Worm (Caenorhabditis elegans) whole organism, late embryonic: Measurements from ENCODE around the gene mlc-3.

Experiments
- C08G9.2 ChIP-seq: sonication (generic microtip); optimal IDR thresholded peaks from 2 replicates; lab custom pipeline; 2016; ENCODE audit warnings: mild to moderate bottlenecking, missing genetic modification characterization, moderate library complexity, missing compliant biosample characterization
- C38D4.7 ChIP-seq: fragments of 200-800 bp; sonication (Bioruptor generic); optimal IDR thresholded peaks from 2 replicates; lab custom pipeline; 2018; ENCODE audit warnings: mild to moderate bottlenecking, missing genetic modification characterization, moderate library complexity, missing compliant biosample characterization
- F13H6.1 ChIP-seq: sonication (generic microtip); optimal IDR thresholded peaks from 2 replicates; lab custom pipeline; 2016; ENCODE audit warnings: missing genetic modification characterization, missing compliant biosample characterization
- T23F11.4 ChIP-seq: fragments of 200-800 bp; sonication (Bioruptor generic); optimal IDR thresholded peaks from 2 replicates; lab custom pipeline; 2018; ENCODE audit warnings: mild to moderate bottlenecking, missing genetic modification characterization, missing compliant biosample characterization
- ama-1 ChIP-seq: fragments of 150-350 bp; optimal IDR thresholded peaks from 2 replicates; lab custom pipeline; 2014
- ceh-14 ChIP-seq: sonication (generic microtip); optimal IDR thresholded peaks from 2 replicates; lab custom pipeline; 2016; ENCODE audit warnings: missing genotype, missing genetic modification characterization, missing compliant biosample characterization
- ceh-18 ChIP-seq: sonication (generic microtip); optimal IDR thresholded peaks from 2 replicates; lab custom pipeline; 2016; ENCODE audit warnings: missing genetic modification characterization, missing compliant biosample characterization
- ceh-19 ChIP-seq: fragments of 200-800 bp; sonication (Bioruptor generic); optimal IDR thresholded peaks from 2 replicates; lab custom pipeline; 2018; ENCODE audit warnings: mild to moderate bottlenecking, missing genetic modification characterization, missing compliant biosample characterization
- ceh-30 ChIP-seq: fragments of 150-350 bp; optimal IDR thresholded peaks from 2 replicates; lab custom pipeline; 2014; ENCODE audit warnings: missing biosample characterization, missing genetic modification characterization
- ceh-31 ChIP-seq: sonication (generic microtip); optimal IDR thresholded peaks from 2 replicates; lab custom pipeline; 2016; ENCODE audit warnings: missing genetic modification characterization, missing compliant biosample characterization
- ceh-45 ChIP-seq: fragments of 200-800 bp; sonication (Bioruptor generic); IDR thresholded peaks from 2 replicates; pipeline ENCODE4 v1.3.6; 2022; ENCODE audit warnings: missing genetic modification reagents, missing genetic modification characterization, missing compliant biosample characterization
- ceh-6 ChIP-seq: fragments of 200-800 bp; sonication (Bioruptor generic); optimal IDR thresholded peaks from 2 replicates; lab custom pipeline; 2018; ENCODE audit warnings: mild to moderate bottlenecking, missing genetic modification characterization, missing compliant biosample characterization
- ceh-9 ChIP-seq: sonication (generic microtip); optimal IDR thresholded peaks from 2 replicates; lab custom pipeline; 2016; ENCODE audit warnings: mild to moderate bottlenecking, missing genetic modification characterization, inconsistent platforms, missing compliant biosample characterization
- che-1 ChIP-seq: sonication (generic microtip); optimal IDR thresholded peaks from 2 replicates; lab custom pipeline; 2016; ENCODE audit warnings: mild to moderate bottlenecking, missing genetic modification characterization, missing compliant biosample characterization
- dmd-4 ChIP-seq: sonication (generic microtip); optimal IDR thresholded peaks from 2 replicates; lab custom pipeline; 2016; ENCODE audit warnings: borderline replicate concordance, missing genetic modification characterization, missing compliant biosample characterization
- elt-2 ChIP-seq: sonication (generic microtip); optimal IDR thresholded peaks from 2 replicates; lab custom pipeline; 2016; ENCODE audit warnings: missing genetic modification reagents, missing genetic modification characterization, missing compliant biosample characterization
- ets-4 ChIP-seq: sonication (generic microtip); optimal IDR thresholded peaks from 2 replicates; lab custom pipeline; 2016; ENCODE audit warnings: missing genetic modification characterization, missing compliant biosample characterization
- eyg-1 ChIP-seq: sonication (generic microtip); optimal IDR thresholded peaks from 2 replicates; lab custom pipeline; 2016; ENCODE audit warnings: missing genotype, missing genetic modification characterization, missing compliant biosample characterization
- fax-1 ChIP-seq: sonication (generic microtip); optimal IDR thresholded peaks from 2 replicates; lab custom pipeline; 2016; ENCODE audit warnings: missing genotype, missing genetic modification characterization, missing compliant biosample characterization
- fkh-10 ChIP-seq: fragments of 150-350 bp; optimal IDR thresholded peaks from 2 replicates; lab custom pipeline; 2014; ENCODE audit warnings: missing biosample characterization, missing genetic modification reagents, missing genetic modification characterization
- fkh-6 ChIP-seq: sonication (generic microtip); optimal IDR thresholded peaks from 2 replicates; lab custom pipeline; 2016; ENCODE audit warnings: missing genetic modification characterization, missing compliant biosample characterization
- hlh-15 ChIP-seq: sonication (generic microtip); optimal IDR thresholded peaks from 2 replicates; lab custom pipeline; 2016; ENCODE audit warnings: missing genetic modification characterization, missing compliant biosample characterization
- hlh-30 ChIP-seq: sonication (generic microtip); optimal IDR thresholded peaks from 2 replicates; lab custom pipeline; 2017; ENCODE audit warnings: antibody characterized with exemption, missing genetic modification characterization, missing compliant biosample characterization; ENCODE audit not compliant: insufficient read depth
- hlh-6 ChIP-seq: sonication (generic microtip); optimal IDR thresholded peaks from 2 replicates; lab custom pipeline; 2016; ENCODE audit warnings: missing genotype, missing genetic modification characterization, missing compliant biosample characterization
- hlh-8 ChIP-seq: sonication (generic microtip); optimal IDR thresholded peaks from 2 replicates; lab custom pipeline; 2016; ENCODE audit warnings: missing genotype, missing genetic modification characterization, missing compliant biosample characterization
- lim-6 ChIP-seq: sonication (generic microtip); optimal IDR thresholded peaks from 2 replicates; lab custom pipeline; 2016; ENCODE audit warnings: missing genetic modification characterization, missing compliant biosample characterization
- lin-11 ChIP-seq: fragments of 200-800 bp; sonication (Bioruptor generic); optimal IDR thresholded peaks from 2 replicates; lab custom pipeline; 2018; ENCODE audit warnings: mild to moderate bottlenecking, missing genetic modification characterization, missing compliant biosample characterization
- mec-3 ChIP-seq: sonication (generic microtip); optimal IDR thresholded peaks from 2 replicates; lab custom pipeline; 2016; ENCODE audit warnings: borderline replicate concordance, missing genetic modification characterization, missing compliant biosample characterization
- nfya-1 ChIP-seq: sonication (generic microtip); optimal IDR thresholded peaks from 2 replicates; lab custom pipeline; 2017; ENCODE audit warnings: missing genetic modification characterization, mild to moderate bottlenecking, missing compliant biosample characterization, antibody characterized with exemption, moderate library complexity
- nhr-11 ChIP-seq: fragments of 150-350 bp; optimal IDR thresholded peaks from 2 replicates; lab custom pipeline; 2014; ENCODE audit warnings: missing biosample characterization, missing genetic modification characterization
- nhr-232 ChIP-seq: sonication (generic microtip); optimal IDR thresholded peaks from 2 replicates; lab custom pipeline; 2016; ENCODE audit warnings: missing genetic modification characterization, missing compliant biosample characterization
- npax-4 ChIP-seq: sonication (generic microtip); optimal IDR thresholded peaks from 2 replicates; lab custom pipeline; 2016; ENCODE audit warnings: missing genetic modification characterization, missing compliant biosample characterization
- odd-2 ChIP-seq: sonication (generic microtip); optimal IDR thresholded peaks from 2 replicates; lab custom pipeline; 2017; ENCODE audit warnings: antibody characterized with exemption, mild to moderate bottlenecking, missing genetic modification characterization, missing compliant biosample characterization
- pag-3 ChIP-seq: sonication (generic microtip); optimal IDR thresholded peaks from 2 replicates; lab custom pipeline; 2016; ENCODE audit warnings: missing compliant biosample characterization, missing genetic modification characterization, borderline replicate concordance
- pat-9 ChIP-seq: fragments of 200-800 bp; sonication (Bioruptor generic); optimal IDR thresholded peaks from 2 replicates; lab custom pipeline; 2018; ENCODE audit warnings: mild to moderate bottlenecking, missing genetic modification characterization, moderate library complexity, missing compliant biosample characterization
- pax-1 ChIP-seq: fragments of 150-350 bp; optimal IDR thresholded peaks from 2 replicates; lab custom pipeline; 2014; ENCODE audit warnings: missing biosample characterization, missing genetic modification characterization
- pha-4 ChIP-seq: fragments of 150-350 bp; optimal IDR thresholded peaks from 2 replicates; lab custom pipeline; 2018; ENCODE audit warnings: missing biosample characterization, missing genetic modification reagents, missing genetic modification characterization
- ref-2 ChIP-seq: sonication (generic microtip); optimal IDR thresholded peaks from 2 replicates; lab custom pipeline; 2016; ENCODE audit warnings: missing genetic modification characterization, missing compliant biosample characterization
- sox-2 ChIP-seq: fragments of 200-800 bp; sonication (Bioruptor generic); IDR thresholded peaks from 2 replicates; pipeline ENCODE4 v1.3.6; 2022; ENCODE audit warnings: missing genetic modification reagents, missing genetic modification characterization, missing compliant biosample characterization
- sox-4 ChIP-seq: sonication (generic microtip); optimal IDR thresholded peaks from 2 replicates; lab custom pipeline; 2017; ENCODE audit warnings: mild to moderate bottlenecking, missing genetic modification characterization, inconsistent platforms, missing compliant biosample characterization
- syd-9 ChIP-seq: sonication (generic microtip); optimal IDR thresholded peaks from 2 replicates; lab custom pipeline; 2016; ENCODE audit warnings: mild to moderate bottlenecking, missing genetic modification characterization, moderate library complexity, missing compliant biosample characterization
- tbx-2 ChIP-seq: sonication (generic microtip); optimal IDR thresholded peaks from 2 replicates; lab custom pipeline; 2016; ENCODE audit warnings: missing genetic modification characterization, missing compliant biosample characterization
- ttx-3 ChIP-seq: sonication (generic microtip); optimal IDR thresholded peaks from 2 replicates; lab custom pipeline; 2016; ENCODE audit warnings: missing genetic modification reagents, missing genetic modification characterization, missing compliant biosample characterization
- unc-3 ChIP-seq, 2 experiments: fragments of 200-800 bp in 1 of 2; sonication (Bioruptor generic) in 1 of 2; sonication (generic microtip) in 1 of 2; conservative IDR thresholded peaks in 1 of 2; optimal IDR thresholded peaks in 1 of 2; 2 replicates each; pipeline versions ENCODE4 v1.3.6 to Lab custom; 2016 to 2022; ENCODE audit warnings: missing compliant biosample characterization in 2 of 2, missing genetic modification characterization in 2 of 2, missing genetic modification reagents in 1 of 2
- unc-42 ChIP-seq: sonication (generic microtip); optimal IDR thresholded peaks from 2 replicates; lab custom pipeline; 2016; ENCODE audit warnings: missing genotype, missing genetic modification characterization, missing compliant biosample characterization
- unc-55 ChIP-seq: sonication (generic microtip); optimal IDR thresholded peaks from 2 replicates; lab custom pipeline; 2017; ENCODE audit warnings: missing biosample characterization, missing genetic modification reagents, missing genetic modification characterization
- unc-86 ChIP-seq: sonication (generic microtip); optimal IDR thresholded peaks from 2 replicates; lab custom pipeline; 2016; ENCODE audit warnings: missing genetic modification characterization, missing compliant biosample characterization
- zip-5 ChIP-seq: sonication (generic microtip); optimal IDR thresholded peaks from 2 replicates; lab custom pipeline; 2016; ENCODE audit warnings: missing genetic modification characterization, missing compliant biosample characterization
- ztf-16 ChIP-seq: sonication (generic microtip); optimal IDR thresholded peaks from 2 replicates; lab custom pipeline; 2017; ENCODE audit warnings: missing genetic modification characterization, missing compliant biosample characterization

The mlc-3 gene

DNA sequence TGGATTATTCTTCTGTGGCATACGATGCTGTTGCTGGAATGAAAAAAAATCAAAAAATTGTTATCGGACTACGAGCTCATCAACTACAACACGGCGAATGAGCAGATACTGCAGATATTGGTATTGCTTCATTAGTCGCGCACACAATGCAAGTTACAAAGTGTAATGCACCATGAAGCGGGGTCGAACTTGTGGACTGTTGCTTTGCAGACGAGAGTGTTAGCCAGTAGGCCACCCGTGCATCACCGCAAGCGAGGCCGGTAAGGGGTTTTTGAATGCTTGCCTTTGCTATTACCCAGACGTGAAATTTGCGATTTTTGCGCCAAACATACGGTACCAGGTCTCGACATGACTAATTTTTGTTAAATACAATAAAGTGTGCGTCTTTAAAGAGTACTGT, 37.2 kb downstream of the mlc-3 start (continued):
- peak; percentile 95 for TF ChIP-seq elt-2 (tag; lab: Kevin White, UChicago)
- TF ChIP-seq ama-1 (lab: Kevin White, UChicago) = no peak
- peak; percentile 90 for TF ChIP-seq che-1 (tag; lab: Kevin White, UChicago)
- no peak for TF ChIP-seq fkh-10
- TF ChIP-seq ets-4 (tag; lab: Kevin White, UChicago) = peak; percentile 85
- peak; percentile 82 for TF ChIP-seq syd-9
- peak; percentile 88 for TF ChIP-seq sox-2 (GFP tag; lab: Robert Waterston, UW)
- peak; percentile 85 for TF ChIP-seq npax-4 (tag; lab: Kevin White, UChicago)
- peak; percentile 92 for TF ChIP-seq ref-2 (tag; lab: Kevin White, UChicago)
- TF ChIP-seq unc-55 (GFP tag; lab: Kevin White, UChicago) = no peak
- no peak for TF ChIP-seq pag-3
- no peak for TF ChIP-seq nhr-11 (tag; lab: Kevin White, UChicago)
- peak; percentile 71 for TF ChIP-seq hlh-8 (tag; lab: Kevin White, UChicago)
- peak; percentile 77 for TF ChIP-seq zip-5 (tag; lab: Kevin White, UChicago)
- peak; percentile 54 for TF ChIP-seq ceh-9 (tag; lab: Kevin White, UChicago)
- TF ChIP-seq ceh-14 (tag; lab: Kevin White, UChicago) = peak; percentile 84
- peak; percentile 91 for TF ChIP-seq eyg-1 (tag; lab: Kevin White, UChicago)
- TF ChIP-seq ceh-31 (tag; lab: Kevin White, UChicago) = peak; percentile 57
- no peak for TF ChIP-seq pax-1 (tag; lab: Kevin White, UChicago)
- TF ChIP-seq mec-3 = peak; percentile 35
- TF ChIP-seq pha-4 (tag; lab: Kevin White, UChicago) = no peak
- peak; percentile 91 for TF ChIP-seq fkh-6 (tag; lab: Kevin White, UChicago)
- peak; percentile 78 for TF ChIP-seq C08G9.2
- peak; percentile 95 for TF ChIP-seq nhr-232 (tag; lab: Kevin White, UChicago)
- TF ChIP-seq ztf-16 (tag; lab: Kevin White, UChicago) = peak; percentile 92
- peak; percentile 92 for TF ChIP-seq unc-86
- TF ChIP-seq hlh-15 (tag; lab: Kevin White, UChicago) = peak; percentile 36
- TF ChIP-seq T23F11.4 (GFP tag; lab: Kevin White, UChicago) = peak; percentile 91
- TF ChIP-seq lim-6 (tag; lab: Kevin White, UChicago) = peak; percentile 51
- TF ChIP-seq fax-1 (tag; lab: Kevin White, UChicago) = peak; percentile 72
- TF ChIP-seq F13H6.1 (tag; lab: Kevin White, UChicago) = peak; percentile 83
- TF ChIP-seq sox-4 (tag; lab: Kevin White, UChicago) = peak; percentile 91
- peak; percentile 91 for TF ChIP-seq ceh-19 (GFP tag; lab: Kevin White, UChicago)
- peak; percentile 64 for TF ChIP-seq nfya-1 (tag; lab: Kevin White, UChicago)
- TF ChIP-seq hlh-30 (tag; lab: Kevin White, UChicago) = peak; percentile 61

DNA sequence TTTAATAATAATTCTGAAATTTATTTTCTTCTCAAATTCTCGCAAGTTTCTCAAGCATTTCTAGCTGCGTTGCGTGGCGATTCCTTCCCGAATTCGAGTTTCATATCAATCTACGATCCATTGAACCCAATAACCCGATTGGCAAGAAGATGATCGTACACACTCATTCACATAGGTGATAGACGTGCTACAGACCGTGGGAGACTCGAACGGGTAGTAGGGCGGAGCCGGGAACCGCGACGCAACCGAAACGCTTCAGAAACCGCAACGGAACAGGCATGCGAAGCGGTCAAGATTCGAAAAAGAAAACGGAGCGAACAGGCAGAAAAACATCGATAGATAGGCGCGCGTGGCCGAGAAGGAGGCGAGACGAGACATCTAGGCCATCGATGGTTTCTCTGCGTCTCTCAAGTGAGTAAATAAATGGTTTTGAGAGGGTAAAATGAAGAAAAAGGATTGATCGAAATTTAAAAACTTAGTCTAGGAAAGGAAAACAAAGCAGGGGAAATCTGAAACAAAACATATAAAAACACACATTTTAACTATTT, 38.7 kb downstream of the mlc-3 start, which contains the start of gene madf-11:
TSS of gene madf-11 (minus strand) at position 51 of the 548 bp plus-strand sequence.
- peak; percentile 67 for TF ChIP-seq hlh-8 (tag; lab: Kevin White, UChicago)
- TF ChIP-seq sox-4 (tag; lab: Kevin White, UChicago) = no peak
- no peak for TF ChIP-seq ceh-30 (tag; lab: Kevin White, UChicago)
- no peak for TF ChIP-seq ceh-6
- no peak for TF ChIP-seq ama-1 (lab: Kevin White, UChicago)
- TF ChIP-seq unc-86 = no peak
- no peak for TF ChIP-seq pag-3
- peak; percentile 26 for TF ChIP-seq ceh-18 (tag; lab: Kevin White, UChicago)
- peak; percentile 34 for TF ChIP-seq syd-9
- TF ChIP-seq ztf-16 (tag; lab: Kevin White, UChicago) = no peak
- TF ChIP-seq tbx-2 = peak; percentile 84
- TF ChIP-seq unc-55 (GFP tag; lab: Kevin White, UChicago) = no peak
- no peak for TF ChIP-seq ceh-45 (GFP tag; lab: Robert Waterston, UW)
- no peak for TF ChIP-seq nhr-11 (tag; lab: Kevin White, UChicago)
- no peak for TF ChIP-seq ttx-3 (tag; lab: Kevin White, UChicago)
- peak; percentile 21 for TF ChIP-seq fkh-6 (tag; lab: Kevin White, UChicago)
- peak; percentile 67 for TF ChIP-seq unc-42 (tag; lab: Kevin White, UChicago)
- TF ChIP-seq lin-11 (tag; lab: Kevin White, UChicago) = no peak
- no peak for TF ChIP-seq C38D4.7
- TF ChIP-seq hlh-6 (tag; lab: Kevin White, UChicago) = peak; percentile 49
- peak; percentile 49 for TF ChIP-seq dmd-4 (tag; lab: Kevin White, UChicago)
- no peak for TF ChIP-seq eyg-1 (tag; lab: Kevin White, UChicago)
- TF ChIP-seq pax-1 (tag; lab: Kevin White, UChicago) = peak; percentile 3
- no peak for TF ChIP-seq unc-3 (GFP tag; conservative IDR thresholded peaks at IDR 0.05; lab: Robert Waterston, UW)
- no peak for TF ChIP-seq unc-3 (tag; optimal IDR thresholded peaks at IDR 0.05; lab: Kevin White, UChicago)
- peak; percentile 18 for TF ChIP-seq F13H6.1 (tag; lab: Kevin White, UChicago)
- TF ChIP-seq pat-9 (tag; lab: Kevin White, UChicago) = no peak
- TF ChIP-seq odd-2 (tag; lab: Kevin White, UChicago) = no peak
- no peak for TF ChIP-seq fkh-10
